Fruit fly (Drosophila melanogaster) whole organism, embryonic: Measurements from ENCODE around the gene Mon1.

Experiments
- Abd-B ChIP-seq: fragments of 200-800 bp; sonication (Bioruptor generic); optimal IDR thresholded peaks from 2 replicates; lab custom pipeline; 2018; ENCODE audit warnings: missing biosample characterization, mild to moderate bottlenecking, missing genetic modification characterization, moderate library complexity
- CG10267 ChIP-seq: fragments of 200-800 bp; sonication (Bioruptor generic); optimal IDR thresholded peaks from 2 replicates; lab custom pipeline; 2018; ENCODE audit warnings: missing biosample characterization, mild to moderate bottlenecking, missing genetic modification characterization, moderate library complexity
- CG10366 ChIP-seq: fragments of 200-800 bp; sonication (Bioruptor generic); IDR thresholded peaks from 2 replicates; pipeline ENCODE4 v1.3.6; 2022; ENCODE audit warnings: missing biosample characterization, missing genetic modification characterization
- CG10959 ChIP-seq: fragments of 200-800 bp; sonication (Bioruptor generic); IDR thresholded peaks from 2 replicates; pipeline ENCODE4 v1.3.6; 2022; ENCODE audit warnings: missing biosample characterization, missing genetic modification characterization
- CG11093 ChIP-seq: fragments of 200-800 bp; sonication (Bioruptor generic); IDR thresholded peaks from 3 replicates; pipeline ENCODE4 v1.3.6; 2022; ENCODE audit warnings: missing biosample characterization, missing genetic modification characterization
- CG12219 ChIP-seq: fragments of 200-800 bp; sonication (Bioruptor generic); optimal IDR thresholded peaks from 3 replicates; lab custom pipeline; 2018; ENCODE audit warnings: missing biosample characterization, mild to moderate bottlenecking, missing genetic modification characterization
- CG12659 ChIP-seq: fragments of 200-800 bp; sonication (Bioruptor generic); optimal IDR thresholded peaks from 3 replicates; lab custom pipeline; 2017; ENCODE audit warnings: mild to moderate bottlenecking, missing biosample characterization, missing genetic modification reagents, missing genetic modification characterization
- CG12769 ChIP-seq: fragments of 200-800 bp; sonication (Bioruptor generic); optimal IDR thresholded peaks from 2 replicates; lab custom pipeline; 2019; ENCODE audit warnings: missing biosample characterization, mild to moderate bottlenecking, missing genetic modification characterization, moderate library complexity
- CG13424 ChIP-seq: fragments of 200-800 bp; sonication (Bioruptor generic); optimal IDR thresholded peaks from 2 replicates; lab custom pipeline; 2019; ENCODE audit warnings: missing biosample characterization, mild to moderate bottlenecking, missing genetic modification characterization, moderate library complexity
- CG13775 ChIP-seq: fragments of 200-800 bp; sonication (Bioruptor generic); optimal IDR thresholded peaks from 3 replicates; lab custom pipeline; 2017; ENCODE audit warnings: missing biosample characterization, mild to moderate bottlenecking, missing genetic modification characterization
- CG15696 ChIP-seq: fragments of 200-800 bp; sonication (Bioruptor generic); optimal IDR thresholded peaks from 2 replicates; lab custom pipeline; 2019; ENCODE audit warnings: missing biosample characterization, mild to moderate bottlenecking, missing genetic modification characterization, moderate library complexity
- CG17612 ChIP-seq: fragments of 200-800 bp; sonication (Bioruptor generic); IDR thresholded peaks from 2 replicates; pipeline ENCODE4 v1.3.6; 2022; ENCODE audit warnings: missing biosample characterization, missing genetic modification characterization
- CG1832 ChIP-seq: fragments of 200-800 bp; sonication (Bioruptor generic); optimal IDR thresholded peaks from 2 replicates; lab custom pipeline; 2017; ENCODE audit warnings: missing biosample characterization, mild to moderate bottlenecking, missing genetic modification characterization, inconsistent platforms
- CG3163 ChIP-seq: fragments of 200-800 bp; sonication (Bioruptor generic); optimal IDR thresholded peaks from 3 replicates; lab custom pipeline; 2016; ENCODE audit warnings: missing biosample characterization, missing genetic modification characterization
- CG3281 ChIP-seq: fragments of 200-800 bp; sonication (Bioruptor generic); optimal IDR thresholded peaks from 3 replicates; lab custom pipeline; 2017; ENCODE audit warnings: missing biosample characterization, mild to moderate bottlenecking, missing genetic modification characterization
- CG4617 ChIP-seq: fragments of 200-800 bp; sonication (Bioruptor generic); optimal IDR thresholded peaks from 3 replicates; lab custom pipeline; 2016; ENCODE audit warnings: missing biosample characterization, missing genetic modification characterization, borderline replicate concordance
- CG6689 ChIP-seq: fragments of 200-800 bp; sonication (Bioruptor generic); IDR thresholded peaks from 2 replicates; pipeline ENCODE4 v1.3.6; 2022; ENCODE audit warnings: missing biosample characterization, missing genetic modification characterization
- CG7357 ChIP-seq: fragments of 200-800 bp; sonication (Bioruptor generic); IDR thresholded peaks from 3 replicates; pipeline ENCODE4 v1.3.6; 2022; ENCODE audit warnings: missing biosample characterization, missing genetic modification characterization
- CG8388 ChIP-seq: fragments of 200-800 bp; sonication (Bioruptor generic); optimal IDR thresholded peaks from 2 replicates; lab custom pipeline; 2019; ENCODE audit warnings: missing biosample characterization, mild to moderate bottlenecking, missing genetic modification characterization, moderate library complexity
- CG9437 ChIP-seq: fragments of 200-800 bp; sonication (Bioruptor generic); optimal IDR thresholded peaks from 2 replicates; lab custom pipeline; 2018; ENCODE audit warnings: missing biosample characterization, mild to moderate bottlenecking, missing genetic modification characterization
- D ChIP-seq, 2 experiments: fragments of 200-800 bp in 1 of 2; fragments of >200 bp in 1 of 2; sonication (Bioruptor generic) in 1 of 2; optimal IDR thresholded peaks; 2 replicates in 1 of 2; 3 replicates in 1 of 2; lab custom pipeline; 2017; ENCODE audit warnings: mild to moderate bottlenecking in 1 of 2, missing biosample characterization in 1 of 2, missing genetic modification characterization in 1 of 2, missing genetic modification reagents in 1 of 2
- Dbx ChIP-seq: fragments of 200-800 bp; sonication (Bioruptor generic); IDR thresholded peaks from 3 replicates; pipeline ENCODE4 v1.3.6; 2022; ENCODE audit warnings: missing biosample characterization, missing genetic modification characterization
- Hr78 ChIP-seq, 2 experiments: fragments of 200-800 bp in 1 of 2; fragments of >200 bp in 1 of 2; sonication (Bioruptor generic) in 1 of 2; optimal IDR thresholded peaks; 2 replicates each; lab custom pipeline; 2017 to 2019; ENCODE audit warnings: missing biosample characterization in 2 of 2, missing genetic modification characterization in 2 of 2, mild to moderate bottlenecking in 1 of 2, moderate library complexity in 1 of 2
- Lhr ChIP-seq: fragments of 200-800 bp; sonication (Bioruptor generic); optimal IDR thresholded peaks from 3 replicates; lab custom pipeline; 2017; ENCODE audit warnings: mild to moderate bottlenecking, missing biosample characterization, missing genetic modification reagents, missing genetic modification characterization
- Med ChIP-seq: fragments of 200-800 bp; sonication (Bioruptor generic); peaks from one replicate; lab custom pipeline; 2016; ENCODE audit warnings: missing biosample characterization, missing genetic modification characterization, mild to moderate bottlenecking, inconsistent platforms, moderate library complexity
- Mes4 ChIP-seq: fragments of 200-800 bp; sonication (Bioruptor generic); optimal IDR thresholded peaks from 2 replicates; lab custom pipeline; 2016; ENCODE audit warnings: missing biosample characterization, missing genetic modification characterization
- Myb ChIP-seq: fragments of 200-800 bp; sonication (Bioruptor generic); optimal IDR thresholded peaks from 2 replicates; lab custom pipeline; 2016; ENCODE audit warnings: missing biosample characterization, missing genetic modification characterization
- Nf-YB ChIP-seq: fragments of 200-800 bp; sonication (Bioruptor generic); optimal IDR thresholded peaks from 3 replicates; lab custom pipeline; 2019; ENCODE audit warnings: missing biosample characterization, mild to moderate bottlenecking, missing genetic modification characterization, moderate library complexity
- Ptx1 ChIP-seq: fragments of 200-800 bp; sonication (Bioruptor generic); IDR thresholded peaks from 2 replicates; pipeline ENCODE4 v1.3.6; 2022; ENCODE audit warnings: missing biosample characterization, missing genetic modification characterization
- ash1 ChIP-seq: fragments of 200-800 bp; sonication (Bioruptor generic); optimal IDR thresholded peaks from 2 replicates; lab custom pipeline; 2018; ENCODE audit warnings: missing biosample characterization, mild to moderate bottlenecking, missing genetic modification characterization
- bab2 ChIP-seq: fragments of 200-800 bp; sonication (Bioruptor generic); optimal IDR thresholded peaks from 2 replicates; lab custom pipeline; 2016; ENCODE audit warnings: missing biosample characterization, missing genetic modification characterization
- bsh ChIP-seq, 2 experiments: fragments of 200-800 bp; sonication (Bioruptor generic); optimal IDR thresholded peaks; 2 replicates each; lab custom pipeline; 2017 to 2018; ENCODE audit warnings: mild to moderate bottlenecking in 2 of 2, missing biosample characterization in 2 of 2, missing genetic modification characterization in 2 of 2, moderate library complexity in 1 of 2
- cad ChIP-seq: fragments of >200 bp; optimal IDR thresholded peaks from 2 replicates; lab custom pipeline; 2017; ENCODE audit warnings: missing biosample characterization, missing genetic modification characterization
- chinmo ChIP-seq: fragments of 200-800 bp; sonication (Bioruptor generic); IDR thresholded peaks from 4 replicates; pipeline ENCODE4 v1.3.6; 2022; ENCODE audit warnings: missing biosample characterization, missing genetic modification characterization; ENCODE audit not compliant: partially characterized antibody
- dmrt11E ChIP-seq: fragments of 200-800 bp; sonication (Bioruptor generic); optimal IDR thresholded peaks from 3 replicates; lab custom pipeline; 2018; ENCODE audit warnings: missing biosample characterization, mild to moderate bottlenecking, missing genetic modification characterization, moderate library complexity
- ewg ChIP-seq: fragments of 200-800 bp; sonication (Bioruptor generic); optimal IDR thresholded peaks from 3 replicates; lab custom pipeline; 2017; ENCODE audit warnings: mild to moderate bottlenecking, missing biosample characterization, missing genetic modification reagents, missing genetic modification characterization
- jigr1 ChIP-seq: fragments of 200-800 bp; sonication (Bioruptor generic); IDR thresholded peaks from 3 replicates; pipeline ENCODE4 v1.3.6; 2022; ENCODE audit warnings: missing biosample characterization, missing genetic modification characterization
- lilli ChIP-seq: fragments of 200-800 bp; sonication (Bioruptor generic); optimal IDR thresholded peaks from 3 replicates; lab custom pipeline; 2016; ENCODE audit warnings: missing biosample characterization, missing genetic modification characterization
- nerfin-1 ChIP-seq: fragments of 200-800 bp; sonication (Bioruptor generic); optimal IDR thresholded peaks from 3 replicates; lab custom pipeline; 2019; ENCODE audit warnings: missing biosample characterization, mild to moderate bottlenecking, missing genetic modification characterization, moderate library complexity
- nom ChIP-seq: fragments of 200-800 bp; sonication (Bioruptor generic); optimal IDR thresholded peaks from 2 replicates; lab custom pipeline; 2017; ENCODE audit warnings: missing biosample characterization, missing genetic modification characterization, mild to moderate bottlenecking, moderate library complexity, missing genetic modification reagents
- org-1 ChIP-seq: fragments of 200-800 bp; sonication (Bioruptor generic); optimal IDR thresholded peaks from 2 replicates; lab custom pipeline; 2017; ENCODE audit warnings: missing biosample characterization, missing genetic modification characterization
- phol ChIP-seq: fragments of 200-800 bp; sonication (Bioruptor generic); optimal IDR thresholded peaks from 3 replicates; lab custom pipeline; 2018; ENCODE audit warnings: missing biosample characterization, mild to moderate bottlenecking, missing genetic modification characterization, moderate library complexity
- run ChIP-seq: fragments of 200-800 bp; sonication (Bioruptor generic); optimal IDR thresholded peaks from 3 replicates; lab custom pipeline; 2018; ENCODE audit warnings: missing biosample characterization, mild to moderate bottlenecking, missing genetic modification characterization
- sens ChIP-seq: fragments of 200-800 bp; sonication (Bioruptor generic); peaks from one replicate; lab custom pipeline; 2016; ENCODE audit warnings: missing biosample characterization, missing genetic modification characterization
- unpg ChIP-seq: fragments of 200-800 bp; sonication (Bioruptor generic); optimal IDR thresholded peaks from 3 replicates; lab custom pipeline; 2018; ENCODE audit warnings: missing biosample characterization, mild to moderate bottlenecking, missing genetic modification characterization, moderate library complexity
- zf30C ChIP-seq: fragments of 200-800 bp; sonication (Bioruptor generic); optimal IDR thresholded peaks from 3 replicates; lab custom pipeline; 2018; ENCODE audit warnings: missing biosample characterization, mild to moderate bottlenecking, missing genetic modification characterization

Mon1 gene

dm6 chr2L:4820448-4821318 lies 29.8 kb upstream of the Mon1 start (continued):
- TF ChIP-seq nerfin-1 (tag; lab: Kevin White, UChicago) (peak; percentile 32), CG4617 (GFP tag; lab: Kevin White, UChicago) (peak; percentile 25), bsh (GFP tag; optimal IDR thresholded peaks at IDR 0.05; lab: Kevin White, UChicago) (peak; percentile 52 to 68), CG1832 (peak; percentile 32), CG9437 (GFP tag; lab: Kevin White, UChicago) (peak; percentile 64), ash1 (no peak), bab2 (no peak), org-1 (GFP tag; lab: Kevin White, UChicago) (peak; percentile 62), Med (peak; percentile 25), CG17612 (0 out of 2 replicates have a peak, but pooled peaks have one; percentile 19), Mes4 (GFP tag; lab: Kevin White, UChicago) (no peak), Dbx (GFP tag; lab: Robert Waterston, UW) (0 out of 3 replicates have a peak, but pooled peaks have one; percentile 19), CG8388 (GFP tag; lab: Kevin White, UChicago) (peak; percentile 54), D (optimal IDR thresholded peaks at IDR 0.05; lab: Kevin White, UChicago) (peak; percentile 93), D (GFP tag; optimal IDR thresholded peaks at IDR 0.05; lab: Kevin White, UChicago) (peak; percentile 29), Hr78 (GFP tag; optimal IDR thresholded peaks at IDR 0.05; lab: Kevin White, UChicago) (peak in 1 of 2 experiments; percentile 21), CG10267 (peak; percentile 67), unpg (peak; percentile 14), chinmo (0 out of 4 replicates have a peak, but pooled peaks have one; percentile 38), nom (GFP tag; lab: Kevin White, UChicago) (peak; percentile 5), sens (GFP tag; lab: Kevin White, UChicago) (peak; percentile 90), zf30C (peak; percentile 93), CG12659 (GFP tag; lab: Kevin White, UChicago) (peak; percentile 64), CG7357 (peak; percentile 58; the same call in 1 of the 3 replicates), CG3163 (no peak), Myb (GFP tag; lab: Kevin White, UChicago) (peak; percentile 5), CG15696 (tag; lab: Kevin White, UChicago) (peak; percentile 58), phol (tag; lab: Kevin White, UChicago) (peak; percentile 56), CG13424 (peak; percentile 42), jigr1 (GFP tag; lab: Robert Waterston, UW) (peak; percentile 43; the same call in 1 of the 3 replicates), CG3281 (GFP tag; lab: Kevin White, UChicago) (no peak), Nf-YB (GFP tag; lab: Kevin White, UChicago) (peak; percentile 38), CG12219 (GFP tag; lab: Kevin White, UChicago) (peak; percentile 63), CG6689 (GFP tag; lab: Robert Waterston, UW) (peak; percentile 65), Abd-B (GFP tag; lab: Kevin White, UChicago) (no peak), CG12769 (tag; lab: Kevin White, UChicago) (peak; percentile 68), CG13775 (GFP tag; lab: Kevin White, UChicago) (peak; percentile 72), run (tag; lab: Kevin White, UChicago) (peak; percentile 28), ewg (GFP tag; lab: Kevin White, UChicago) (peak; percentile 27), CG10959 (no peak), cad (GFP tag; lab: Kevin White, UChicago) (no peak), Ptx1 (GFP tag; lab: Robert Waterston, UW) (peak; percentile 43), CG11093 (GFP tag; lab: Robert Waterston, UW) (peak; percentile 10; the same call in 1 of the 3 replicates), CG10366 (GFP tag; lab: Robert Waterston, UW) (peak; percentile 18; the same call in 1 of the 2 replicates), Lhr (no peak), lilli (GFP tag; lab: Kevin White, UChicago) (no peak), dmrt11E (tag; lab: Kevin White, UChicago) (peak; percentile 59)
